Fruit fly (Drosophila melanogaster) whole organism, prepupa: ENCODE results near the gene CG16782.

Experiments used
- CG10631 ChIP-seq: fragments of 200-800 bp; sonication (Bioruptor generic); optimal IDR thresholded peaks from 2 replicates; lab custom pipeline; 2016; ENCODE audit warnings: missing biosample characterization, missing genetic modification characterization
- CG10669 ChIP-seq: fragments of 200-800 bp; sonication (Bioruptor generic); optimal IDR thresholded peaks from 3 replicates; lab custom pipeline; 2018; ENCODE audit warnings: missing biosample characterization, mild to moderate bottlenecking, missing genetic modification characterization, moderate library complexity
- CG11294 ChIP-seq: fragments of 200-800 bp; sonication (Bioruptor generic); IDR thresholded peaks from 2 replicates; pipeline ENCODE4 v1.3.6; 2022; ENCODE audit warnings: missing biosample characterization, missing genetic modification characterization
- CG11762 ChIP-seq: fragments of 200-800 bp; sonication (Bioruptor generic); optimal IDR thresholded peaks from 3 replicates; lab custom pipeline; 2016; ENCODE audit warnings: missing biosample characterization, missing genetic modification characterization; ENCODE audit not compliant: insufficient read depth
- CG11902 ChIP-seq: fragments of 200-800 bp; sonication (Bioruptor generic); optimal IDR thresholded peaks from 3 replicates; lab custom pipeline; 2016; ENCODE audit warnings: missing biosample characterization, missing genetic modification characterization
- CG15336 ChIP-seq: fragments of 200-800 bp; sonication (Bioruptor generic); IDR thresholded peaks from 2 replicates; pipeline ENCODE4 v1.3.6; 2022; ENCODE audit warnings: missing biosample characterization, missing genetic modification characterization
- CG1621 ChIP-seq: fragments of 200-800 bp; sonication (Bioruptor generic); optimal IDR thresholded peaks from 3 replicates; lab custom pipeline; 2018; ENCODE audit warnings: missing biosample characterization, mild to moderate bottlenecking, missing genetic modification characterization
- CG16779 ChIP-seq: fragments of 200-800 bp; sonication (Bioruptor generic); optimal IDR thresholded peaks from 3 replicates; lab custom pipeline; 2017; ENCODE audit warnings: missing biosample characterization, mild to moderate bottlenecking, missing genetic modification characterization
- CG31627 ChIP-seq: fragments of 200-800 bp; sonication (Bioruptor generic); optimal IDR thresholded peaks from 3 replicates; lab custom pipeline; 2016; ENCODE audit warnings: missing biosample characterization, missing genetic modification characterization
- CG32006 ChIP-seq: fragments of 200-800 bp; sonication (Bioruptor generic); optimal IDR thresholded peaks from 3 replicates; lab custom pipeline; 2017; ENCODE audit warnings: missing biosample characterization, mild to moderate bottlenecking, missing genetic modification characterization
- CG34406 ChIP-seq: fragments of 200-800 bp; sonication (Bioruptor generic); optimal IDR thresholded peaks from 3 replicates; lab custom pipeline; 2016; ENCODE audit warnings: missing biosample characterization, missing genetic modification characterization
- CG3919 ChIP-seq: fragments of 200-800 bp; sonication (Bioruptor generic); optimal IDR thresholded peaks from 3 replicates; lab custom pipeline; 2016; ENCODE audit warnings: missing biosample characterization, missing genetic modification characterization
- CG4318 ChIP-seq: fragments of 200-800 bp; sonication (Bioruptor generic); optimal IDR thresholded peaks from 3 replicates; lab custom pipeline; 2017; ENCODE audit warnings: missing biosample characterization, mild to moderate bottlenecking, missing genetic modification characterization
- CG6163 ChIP-seq: fragments of 200-800 bp; sonication (Bioruptor generic); IDR thresholded peaks from 3 replicates; pipeline ENCODE4 v1.3.6; 2022; ENCODE audit warnings: missing biosample characterization, missing genetic modification characterization
- CG6276 ChIP-seq: fragments of 200-800 bp; sonication (Bioruptor generic); optimal IDR thresholded peaks from 2 replicates; lab custom pipeline; 2017; ENCODE audit warnings: missing biosample characterization, mild to moderate bottlenecking, missing genetic modification characterization
- CG6792 ChIP-seq: fragments of 200-800 bp; sonication (Bioruptor generic); optimal IDR thresholded peaks from 3 replicates; lab custom pipeline; 2016; ENCODE audit warnings: missing biosample characterization, missing genetic modification characterization
- CG6854 ChIP-seq: fragments of 200-800 bp; sonication (Bioruptor generic); optimal IDR thresholded peaks from 2 replicates; lab custom pipeline; 2017; ENCODE audit warnings: missing biosample characterization, mild to moderate bottlenecking, missing genetic modification characterization
- CG8119 ChIP-seq: fragments of 200-800 bp; sonication (Bioruptor generic); IDR thresholded peaks from 3 replicates; pipeline ENCODE4 v1.3.6; 2022; ENCODE audit warnings: missing biosample characterization, missing genetic modification characterization
- CG8632 ChIP-seq: fragments of 200-800 bp; sonication (Bioruptor generic); optimal IDR thresholded peaks from 3 replicates; lab custom pipeline; 2016; ENCODE audit warnings: missing biosample characterization, missing genetic modification characterization
- CG9139 ChIP-seq: fragments of 200-800 bp; sonication (Bioruptor generic); optimal IDR thresholded peaks from 3 replicates; lab custom pipeline; 2017; ENCODE audit warnings: missing biosample characterization, mild to moderate bottlenecking, missing genetic modification characterization
- Eip75B ChIP-seq: fragments of 200-800 bp; sonication (Bioruptor generic); optimal IDR thresholded peaks from 3 replicates; lab custom pipeline; 2016; ENCODE audit warnings: missing biosample characterization, missing genetic modification characterization
- Eip78C ChIP-seq: fragments of 200-800 bp; sonication (Bioruptor generic); peaks from one replicate; lab custom pipeline; 2016; ENCODE audit warnings: missing biosample characterization, missing genetic modification characterization
- Eip93F ChIP-seq: fragments of 200-800 bp; sonication (Bioruptor generic); optimal IDR thresholded peaks from 2 replicates; lab custom pipeline; 2016; ENCODE audit warnings: missing biosample characterization, mild to moderate bottlenecking, missing genetic modification characterization
- Ets21C ChIP-seq: fragments of 200-800 bp; sonication (Bioruptor generic); optimal IDR thresholded peaks from 3 replicates; lab custom pipeline; 2016; ENCODE audit warnings: missing biosample characterization, missing genetic modification characterization
- Ets96B ChIP-seq: fragments of 200-800 bp; optimal IDR thresholded peaks from 2 replicates; lab custom pipeline; 2019; ENCODE audit warnings: missing biosample characterization, mild to moderate bottlenecking, missing genetic modification characterization, moderate library complexity
- Gug ChIP-seq: fragments of 200-800 bp; sonication (Bioruptor generic); IDR thresholded peaks from 2 replicates; pipeline ENCODE4 v1.3.6; 2022; ENCODE audit warnings: missing biosample characterization, missing genetic modification characterization
- Hr38 ChIP-seq: sonication (Bioruptor generic); optimal IDR thresholded peaks from 2 replicates; lab custom pipeline; 2016; ENCODE audit warnings: missing biosample characterization, missing genetic modification characterization
- Hr39 ChIP-seq: fragments of 200-800 bp; sonication (Bioruptor generic); optimal IDR thresholded peaks from 2 replicates; lab custom pipeline; 2016; ENCODE audit warnings: missing biosample characterization, missing genetic modification characterization
- Hr4 ChIP-seq: fragments of 200-800 bp; sonication (Bioruptor generic); optimal IDR thresholded peaks from 3 replicates; lab custom pipeline; 2016; ENCODE audit warnings: missing biosample characterization, missing genetic modification characterization
- Met ChIP-seq: fragments of 200-800 bp; sonication (Bioruptor generic); optimal IDR thresholded peaks from 3 replicates; lab custom pipeline; 2016; ENCODE audit warnings: missing biosample characterization, missing genetic modification characterization
- OdsH ChIP-seq: fragments of 200-800 bp; sonication (Bioruptor generic); optimal IDR thresholded peaks from 3 replicates; lab custom pipeline; 2016; ENCODE audit warnings: missing biosample characterization, missing genetic modification characterization
- Smox ChIP-seq: fragments of 200-800 bp; sonication (Bioruptor generic); optimal IDR thresholded peaks from 3 replicates; lab custom pipeline; 2016; ENCODE audit warnings: missing biosample characterization, missing genetic modification characterization
- Sox102F ChIP-seq: fragments of 200-800 bp; sonication (Bioruptor generic); optimal IDR thresholded peaks from 2 replicates; lab custom pipeline; 2016; ENCODE audit warnings: missing biosample characterization, mild to moderate bottlenecking, missing genetic modification characterization
- Sox14 ChIP-seq: fragments of 200-800 bp; sonication (Bioruptor generic); optimal IDR thresholded peaks from 3 replicates; lab custom pipeline; 2016; ENCODE audit warnings: missing biosample characterization, missing genetic modification characterization
- Sox15 ChIP-seq: fragments of 200-800 bp; sonication (Bioruptor generic); optimal IDR thresholded peaks from 3 replicates; lab custom pipeline; 2016; ENCODE audit warnings: missing biosample characterization, missing genetic modification characterization
- acj6 ChIP-seq: fragments of 200-800 bp; sonication (Bioruptor generic); optimal IDR thresholded peaks from 3 replicates; lab custom pipeline; 2016; ENCODE audit warnings: missing biosample characterization, missing genetic modification characterization
- cyc ChIP-seq: fragments of 200-800 bp; sonication (Bioruptor generic); optimal IDR thresholded peaks from 3 replicates; lab custom pipeline; 2016; ENCODE audit warnings: missing biosample characterization, missing genetic modification characterization
- dsx ChIP-seq: fragments of 200-800 bp; optimal IDR thresholded peaks from 3 replicates; lab custom pipeline; 2019; ENCODE audit warnings: missing biosample characterization, mild to moderate bottlenecking, missing genetic modification characterization, moderate library complexity; ENCODE audit not compliant: poor library complexity, severe bottlenecking
- eg ChIP-seq: fragments of 200-800 bp; sonication (Bioruptor generic); IDR thresholded peaks from 3 replicates; pipeline ENCODE4 v1.3.6; 2022; ENCODE audit warnings: missing biosample characterization, missing genetic modification characterization
- esn ChIP-seq: fragments of 200-800 bp; sonication (Bioruptor generic); optimal IDR thresholded peaks from 2 replicates; lab custom pipeline; 2016; ENCODE audit warnings: missing biosample characterization, mild to moderate bottlenecking, missing genetic modification characterization, moderate library complexity
- fd59A ChIP-seq: fragments of 200-800 bp; sonication (Bioruptor generic); optimal IDR thresholded peaks from 2 replicates; lab custom pipeline; 2017; ENCODE audit warnings: missing biosample characterization, mild to moderate bottlenecking, missing genetic modification characterization, missing genetic modification reagents
- fd85E ChIP-seq: fragments of 200-800 bp; sonication (Bioruptor generic); optimal IDR thresholded peaks from 3 replicates; lab custom pipeline; 2016; ENCODE audit warnings: missing biosample characterization, missing genetic modification characterization
- fkh ChIP-seq: fragments of 200-800 bp; sonication (Bioruptor generic); optimal IDR thresholded peaks from 3 replicates; lab custom pipeline; 2017; ENCODE audit warnings: missing biosample characterization, mild to moderate bottlenecking, missing genetic modification characterization, moderate library complexity
- lz ChIP-seq: fragments of 200-800 bp; sonication (Bioruptor generic); optimal IDR thresholded peaks from 3 replicates; lab custom pipeline; 2016; ENCODE audit warnings: missing biosample characterization, missing genetic modification characterization
- pdm3 ChIP-seq: fragments of 200-800 bp; sonication (Bioruptor generic); optimal IDR thresholded peaks from 3 replicates; lab custom pipeline; 2016; ENCODE audit warnings: missing biosample characterization, missing genetic modification characterization
- salr ChIP-seq, 2 experiments: fragments of 200-800 bp; sonication (Bioruptor generic); optimal IDR thresholded peaks; 3 replicates each; lab custom pipeline; 2016 to 2018; ENCODE audit warnings: missing biosample characterization in 2 of 2, missing genetic modification characterization in 2 of 2, mild to moderate bottlenecking in 1 of 2
- spab ChIP-seq: fragments of 200-800 bp; sonication (Bioruptor generic); optimal IDR thresholded peaks from 2 replicates; lab custom pipeline; 2017; ENCODE audit warnings: missing biosample characterization, mild to moderate bottlenecking, missing genetic modification characterization, missing genetic modification reagents
- ss ChIP-seq, 2 experiments: fragments of 200-800 bp; sonication (Bioruptor generic); optimal IDR thresholded peaks; 2 replicates in 1 of 2; 3 replicates in 1 of 2; lab custom pipeline; 2017 to 2018; ENCODE audit warnings: mild to moderate bottlenecking in 2 of 2, missing biosample characterization in 2 of 2, missing genetic modification characterization in 2 of 2, moderate library complexity in 1 of 2
- svp ChIP-seq: fragments of 200-800 bp; sonication (Bioruptor generic); peaks from one replicate; lab custom pipeline; 2016; ENCODE audit warnings: missing biosample characterization, missing genetic modification characterization
- vri ChIP-seq: fragments of 200-800 bp; sonication (Bioruptor generic); optimal IDR thresholded peaks from 3 replicates; lab custom pipeline; 2016; ENCODE audit warnings: missing biosample characterization, mild to moderate bottlenecking, missing genetic modification characterization

The CG16782 gene

dm6 chrX:3482119-3483014 is 22.3 kb upstream of the CG16782 start, which contains the start of the genes CG10804 and CG10802:
Gene CG10804 (minus strand): TSS chrX:3482322.
Gene CG10802 (plus strand): TSS chrX:3482965.
- TF ChIP-seq spab, result no peak
- TF ChIP-seq CG1621 (tag; lab: Kevin White, UChicago), result no peak
- TF ChIP-seq salr (GFP tag; optimal IDR thresholded peaks at IDR 0.05; lab: Kevin White, UChicago), result peak in 1 of 2 experiments; percentile 65
- peak; percentile 79 for TF ChIP-seq cyc
- TF ChIP-seq CG10631 (GFP tag; lab: Kevin White, UChicago), result peak; percentile 76
- peak; percentile 17 for TF ChIP-seq CG11762 (GFP tag; lab: Kevin White, UChicago)
- TF ChIP-seq Sox15 (GFP tag; lab: Kevin White, UChicago), result peak; percentile 58
- peak; percentile 74 for TF ChIP-seq Hr4 (GFP tag; lab: Kevin White, UChicago)
- TF ChIP-seq CG6792, result peak; percentile 55
- peak; percentile 20 for TF ChIP-seq CG8632 (GFP tag; lab: Kevin White, UChicago)
- TF ChIP-seq eg (GFP tag; lab: Robert Waterston, UW), result peak; percentile 91
- no peak for TF ChIP-seq vri
- peak; percentile 75 for TF ChIP-seq acj6
- TF ChIP-seq Hr39 (GFP tag; lab: Kevin White, UChicago), result peak; percentile 87
- TF ChIP-seq CG8119 (GFP tag; lab: Robert Waterston, UW), result 0 out of 3 replicates have a peak, but pooled peaks have one; percentile 33
- TF ChIP-seq CG10669 (GFP tag; lab: Kevin White, UChicago), result no peak
- TF ChIP-seq CG11902 (GFP tag; lab: Kevin White, UChicago), result peak; percentile 57
- peak; percentile 80 for TF ChIP-seq Ets21C (GFP tag; lab: Kevin White, UChicago)
- no peak for TF ChIP-seq dsx (GFP tag; lab: Kevin White, UChicago)
- TF ChIP-seq Ets96B (tag; lab: Kevin White, UChicago), result peak; percentile 50
- peak; percentile 74 for TF ChIP-seq CG6163
- TF ChIP-seq CG3919 (GFP tag; lab: Kevin White, UChicago), result peak; percentile 65
- peak; percentile 70 for TF ChIP-seq svp (GFP tag; lab: Kevin White, UChicago)
- TF ChIP-seq CG9139, result no peak
- TF ChIP-seq Smox (GFP tag; lab: Kevin White, UChicago), result peak; percentile 60
- peak; percentile 54 for TF ChIP-seq Hr38 (GFP tag; lab: Kevin White, UChicago)
- peak; percentile 76 for TF ChIP-seq Sox14 (GFP tag; lab: Kevin White, UChicago)
- TF ChIP-seq CG15336 (GFP tag; lab: Robert Waterston, UW), result peak; percentile 62
- TF ChIP-seq CG32006 (GFP tag; lab: Kevin White, UChicago), result no peak
- TF ChIP-seq Eip78C (GFP tag; lab: Kevin White, UChicago), result peak; percentile 83
- no peak for TF ChIP-seq CG4318 (GFP tag; lab: Kevin White, UChicago)
- peak; percentile 41 for TF ChIP-seq CG34406 (GFP tag; lab: Kevin White, UChicago)
- TF ChIP-seq CG6276 (GFP tag; lab: Kevin White, UChicago), result no peak
- peak; percentile 69 for TF ChIP-seq Gug (GFP tag; lab: Robert Waterston, UW)
- no peak for TF ChIP-seq Eip75B
- TF ChIP-seq Eip93F (GFP tag; lab: Kevin White, UChicago), result no peak
- TF ChIP-seq pdm3, result peak; percentile 80
- TF ChIP-seq esn, result peak; percentile 77
- TF ChIP-seq fd59A (GFP tag; lab: Kevin White, UChicago), result peak; percentile 19
- peak; percentile 86 for TF ChIP-seq CG31627 (GFP tag; lab: Kevin White, UChicago)
- peak; percentile 70 for TF ChIP-seq OdsH
- TF ChIP-seq Met (GFP tag; lab: Kevin White, UChicago), result peak; percentile 75
- TF ChIP-seq CG16779 (tag; lab: Kevin White, UChicago), result no peak
- no peak for TF ChIP-seq fd85E (GFP tag; lab: Kevin White, UChicago)
- no peak for TF ChIP-seq CG6854 (GFP tag; lab: Kevin White, UChicago)
- TF ChIP-seq Sox102F (GFP tag; lab: Kevin White, UChicago), result no peak
- TF ChIP-seq fkh (GFP tag; lab: Kevin White, UChicago), result no peak
- no peak for TF ChIP-seq ss (GFP tag; optimal IDR thresholded peaks at IDR 0.05; lab: Kevin White, UChicago)
- peak; percentile 83 for TF ChIP-seq lz (GFP tag; lab: Kevin White, UChicago)
- peak; percentile 28; the same call in 1 of the 2 replicates for TF ChIP-seq CG11294 (GFP tag; lab: Robert Waterston, UW)
